Fruit fly (Drosophila melanogaster): ENCODE data around the gene Rga.

Rga gene

dm6 chr3R:5635524-5635923 is 22.6 kb upstream of the Rga start, which contains the start of gene CG31546 (continued):
- no peak for TF ChIP-seq mam (GFP tag; optimal IDR thresholded peaks at IDR 0.05)

dm6 chr3R:5633437-5633836 is 20.5 kb upstream of the Rga start, which contains the start of gene CG12171:
Gene CG12171 (plus strand): TSS chr3R:5633627.
- TF ChIP-seq Sry-β (GFP tag; optimal IDR thresholded peaks at IDR 0.05) (no peak), Ets65A (GFP tag) (peak; percentile 41), Dll (GFP tag; IDR thresholded peaks at IDR 0.05; ENCODE audit: partially characterized antibody) (peak; percentile 36; the same call in 1 of the 4 replicates), Hr78 (GFP tag; optimal IDR thresholded peaks at IDR 0.05) (no peak), Scr (GFP tag; IDR thresholded peaks at IDR 0.05; ENCODE audit: partially characterized antibody) (peak; percentile 43), HmgZ (tag; optimal IDR thresholded peaks at IDR 0.05) (peak; percentile 13), exex (tag; optimal IDR thresholded peaks at IDR 0.05) (peak; percentile 88), Dref (GFP tag; IDR thresholded peaks at IDR 0.05) (peak; percentile 60), CG13287 (GFP tag; IDR thresholded peaks at IDR 0.05; ENCODE audit: partially characterized antibody) (peak; percentile 14; the same call in 1 of the 2 replicates), MBD-R2 (GFP tag; IDR thresholded peaks at IDR 0.05) (peak; percentile 52; the same call in 1 of the 2 replicates), Ssrp (tag; optimal IDR thresholded peaks at IDR 0.05) (no peak), CG3163 (GFP tag; optimal IDR thresholded peaks at IDR 0.05) (no peak), Ada2b (GFP tag; IDR thresholded peaks at IDR 0.05) (no peak), sug (tag; optimal IDR thresholded peaks at IDR 0.05) (peak; percentile 16), Dip2 (GFP tag; IDR thresholded peaks at IDR 0.05) (no peak), CG3995 (GFP tag; optimal IDR thresholded peaks at IDR 0.05) (peak; percentile 45), ftz-f1 (GFP tag; optimal IDR thresholded peaks at IDR 0.05) (peak; percentile 83), inv (GFP tag; IDR thresholded peaks at IDR 0.05; ENCODE audit: partially characterized antibody) (0 out of 2 replicates have a peak, but pooled peaks have one; percentile 18), CG12744 (GFP tag; optimal IDR thresholded peaks at IDR 0.05) (no peak), mirr (GFP tag; optimal IDR thresholded peaks at IDR 0.05) (peak; percentile 65), Bgb (GFP tag; IDR thresholded peaks at IDR 0.05; ENCODE audit: partially characterized antibody) (peak; percentile 42; the same call in 1 of the 2 replicates), CG6765 (GFP tag; optimal IDR thresholded peaks at IDR 0.05) (no peak), CG34422 (GFP tag; IDR thresholded peaks at IDR 0.05) (no peak), tll (GFP tag; optimal IDR thresholded peaks at IDR 0.05) (peak in 1 of 2 experiments; percentile 23), pita (GFP tag; optimal IDR thresholded peaks at IDR 0.05) (no peak), pzg (GFP tag; optimal IDR thresholded peaks at IDR 0.05) (peak; percentile 31), vnd (GFP tag; IDR thresholded peaks at IDR 0.05; ENCODE audit: partially characterized antibody) (peak; percentile 49; the same call in 1 of the 3 replicates), CG8290 (GFP tag; optimal IDR thresholded peaks at IDR 0.05) (no peak), CG8290 (tag; optimal IDR thresholded peaks at IDR 0.05) (no peak), CG6683 (GFP tag; optimal IDR thresholded peaks at IDR 0.05) (no peak), ERR (GFP tag; optimal IDR thresholded peaks at IDR 0.05) (peak; percentile 40), amos (GFP tag; IDR thresholded peaks at IDR 0.05; ENCODE audit: partially characterized antibody) (peak; percentile 52), trem (tag; optimal IDR thresholded peaks at IDR 0.05) (no peak), CG15269 (tag; optimal IDR thresholded peaks at IDR 0.05) (no peak), CG16813 (GFP tag; IDR thresholded peaks at IDR 0.05; ENCODE audit: partially characterized antibody) (peak; percentile 39; the same call in 1 of the 3 replicates), CG4707 (GFP tag; optimal IDR thresholded peaks at IDR 0.05) (no peak), CG7556 (GFP tag; optimal IDR thresholded peaks at IDR 0.05) (no peak), BEAF-32 (GFP tag; optimal IDR thresholded peaks at IDR 0.05) (peak; percentile 52), danr (GFP tag; IDR thresholded peaks at IDR 0.05) (no peak), CG13296 (GFP tag; optimal IDR thresholded peaks at IDR 0.05) (no peak), CG16863 (GFP tag; optimal IDR thresholded peaks at IDR 0.05) (no peak), HLH3B (GFP tag; IDR thresholded peaks at IDR 0.05) (no peak), MESR4 (GFP tag; optimal IDR thresholded peaks at IDR 0.05) (peak; percentile 54), Sry-δ (GFP tag; optimal IDR thresholded peaks at IDR 0.05) (peak; percentile 24), CG34376 (GFP tag; optimal IDR thresholded peaks at IDR 0.05) (peak; percentile 57), CG2116 (GFP tag; optimal IDR thresholded peaks at IDR 0.05) (peak; percentile 96)

Data from whole organism, embryonic.